Fruit fly (Drosophila melanogaster): ENCODE results near the gene IntS2.

dm6 chrX:17683506-17683858, 26.9 kb upstream of the IntS2 start:
- TF ChIP-seq Mnt (GFP tag; optimal IDR thresholded peaks at IDR 0.05) (no peak), CG1620 (GFP tag; optimal IDR thresholded peaks at IDR 0.05) (no peak), kay (GFP tag; ENCODE audit: borderline replicate concordance) (no peak), tj (GFP tag; optimal IDR thresholded peaks at IDR 0.05) (no peak), CG14711 (tag; optimal IDR thresholded peaks at IDR 0.05) (no peak), CG11617 (GFP tag; optimal IDR thresholded peaks at IDR 0.05) (no peak), CG33017 (tag; optimal IDR thresholded peaks at IDR 0.05) (no peak), pad (GFP tag; optimal IDR thresholded peaks at IDR 0.05) (no peak), CG12768 (GFP tag; optimal IDR thresholded peaks at IDR 0.05) (no peak), toe (GFP tag; optimal IDR thresholded peaks at IDR 0.05) (no peak), bab1 (GFP tag; optimal IDR thresholded peaks at IDR 0.05) (no peak), Crg-1 (GFP tag; optimal IDR thresholded peaks at IDR 0.05) (no peak), Clk (GFP tag; optimal IDR thresholded peaks at IDR 0.05) (no peak), Hr96 (GFP tag; optimal IDR thresholded peaks at IDR 0.05) (no peak)
